Worm (Caenorhabditis elegans) whole organism, young adult: ENCODE results near the gene C06E7.88.

ENCODE experiments used
- ama-1 ChIP-seq, 3 experiments: fragments of 150-350 bp in 1 of 3; sonication (generic microtip) in 2 of 3; optimal IDR thresholded peaks; 2 replicates each; lab custom pipeline; 2014 to 2018; ENCODE audit warnings: missing biosample characterization in 2 of 3, missing genetic modification characterization in 2 of 3, missing genetic modification reagents in 2 of 3
- aptf-3 ChIP-seq: fragments of 200-800 bp; sonication (Bioruptor generic); IDR thresholded peaks from 2 replicates; pipeline ENCODE4 v1.3.6; 2022; ENCODE audit warnings: missing genetic modification characterization, missing compliant biosample characterization
- pha-4 ChIP-seq: fragments of 150-350 bp; sonication (generic microtip); optimal IDR thresholded peaks from 2 replicates; lab custom pipeline; 2014; ENCODE audit warnings: missing biosample characterization, missing genetic modification reagents, missing genetic modification characterization

ce11 chrIV:5834182-5834581, 32.9 kb downstream of the C06E7.88 start:
- TF ChIP-seq ama-1 (optimal IDR thresholded peaks at IDR 0.05; lab: Kevin White, UChicago) (no peak), ama-1 (GFP tag; optimal IDR thresholded peaks at IDR 0.05; lab: Kevin White, UChicago) (no peak), pha-4 (tag; lab: Kevin White, UChicago) (no peak), aptf-3 (GFP tag; lab: Robert Waterston, UW) (no peak)
